Fruit fly (Drosophila melanogaster) whole organism: ENCODE results near the gene CG7164.

Experiments used
- CG8478 ChIP-seq: fragments of >200 bp; optimal IDR thresholded peaks from 2 replicates; lab custom pipeline; 2018; ENCODE audit warnings: inconsistent platforms
- Dll ChIP-seq: fragments of >200 bp; optimal IDR thresholded peaks from 2 replicates; lab custom pipeline; 2017
- EcR ChIP-seq, 2 experiments: fragments of >200 bp; optimal IDR thresholded peaks; 2 replicates each; lab custom pipeline; 2017; ENCODE audit warnings: missing biosample characterization in 2 of 2, missing genetic modification characterization in 2 of 2, missing genetic modification reagents in 2 of 2
- pan ChIP-seq: fragments of >200 bp; optimal IDR thresholded peaks from 2 replicates; lab custom pipeline; 2017
- psq ChIP-seq: fragments of >200 bp; optimal IDR thresholded peaks from 2 replicates; lab custom pipeline; 2017
- usp ChIP-seq: fragments of >200 bp; optimal IDR thresholded peaks from 2 replicates; lab custom pipeline; 2017; ENCODE audit warnings: missing biosample characterization, missing genetic modification characterization, mixed read lengths

dm6 chr2L:7791356-7791738 lies 10.1 kb downstream of the CG7164 start:
- TF ChIP-seq usp (no peak), Dll (no peak), CG8478 (no peak), pan (no peak), psq (no peak), EcR (GFP tag; optimal IDR thresholded peaks at IDR 0.05; lab: Kevin White, UChicago) (no peak)
